Worm (Caenorhabditis elegans) whole organism, L2 larva: ENCODE results near the gene ugt-10.
A peak's percentile ranks its signal among the peaks of the same experiment; 100 is the strongest.

Source experiments
- C34F6.9 ChIP-seq: fragments of 150-350 bp; optimal IDR thresholded peaks from 2 replicates; lab custom pipeline; 2014; ENCODE audit warnings: missing biosample characterization, missing genetic modification characterization
- F13H6.1 ChIP-seq: sonication (generic microtip); optimal IDR thresholded peaks from 2 replicates; lab custom pipeline; 2016; ENCODE audit warnings: missing genetic modification characterization, missing compliant biosample characterization
- R02D3.7 ChIP-seq: fragments of 150-350 bp; optimal IDR thresholded peaks from 2 replicates; lab custom pipeline; 2014; ENCODE audit warnings: missing biosample characterization, missing genetic modification characterization
- Y55F3AM.14 ChIP-seq: fragments of 200-800 bp; sonication (Bioruptor generic); optimal IDR thresholded peaks from 2 replicates; lab custom pipeline; 2018; ENCODE audit warnings: mild to moderate bottlenecking, missing genetic modification characterization, missing compliant biosample characterization
- ZK546.5 ChIP-seq: sonication (generic microtip); optimal IDR thresholded peaks from 2 replicates; lab custom pipeline; 2017; ENCODE audit warnings: missing biosample characterization, missing genetic modification characterization
- alr-1 ChIP-seq: fragments of 150-350 bp; optimal IDR thresholded peaks from 2 replicates; lab custom pipeline; 2014; ENCODE audit warnings: missing biosample characterization, missing genetic modification characterization
- aly-2 ChIP-seq: fragments of 150-350 bp; optimal IDR thresholded peaks from 2 replicates; lab custom pipeline; 2014; ENCODE audit warnings: missing biosample characterization, missing genetic modification characterization
- ama-1 ChIP-seq: fragments of 150-350 bp; optimal IDR thresholded peaks from 2 replicates; lab custom pipeline; 2018; ENCODE audit warnings: inconsistent platforms
- ceh-82 ChIP-seq: fragments of 150-350 bp; optimal IDR thresholded peaks from 2 replicates; lab custom pipeline; 2014; ENCODE audit warnings: missing biosample characterization, missing genetic modification characterization
- dmd-4 ChIP-seq: sonication (generic microtip); optimal IDR thresholded peaks from 2 replicates; lab custom pipeline; 2017; ENCODE audit warnings: missing biosample characterization, missing genetic modification characterization
- egl-27 ChIP-seq: sonication (generic microtip); optimal IDR thresholded peaks from 3 replicates; lab custom pipeline; 2017; ENCODE audit warnings: missing biosample characterization, missing genetic modification reagents, missing genetic modification characterization
- elt-1 ChIP-seq: fragments of 150-350 bp; optimal IDR thresholded peaks from 2 replicates; lab custom pipeline; 2014; ENCODE audit warnings: missing biosample characterization, missing genetic modification characterization
- elt-3 ChIP-seq: sonication (generic microtip); optimal IDR thresholded peaks from 2 replicates; lab custom pipeline; 2017; ENCODE audit warnings: missing biosample characterization, missing genetic modification characterization
- fos-1 ChIP-seq: fragments of 150-350 bp; optimal IDR thresholded peaks from 2 replicates; lab custom pipeline; 2014; ENCODE audit warnings: missing biosample characterization, missing genetic modification characterization
- gmeb-1 ChIP-seq: fragments of 150-350 bp; optimal IDR thresholded peaks from 2 replicates; lab custom pipeline; 2014; ENCODE audit warnings: missing biosample characterization, missing genetic modification characterization
- lin-39 ChIP-seq: fragments of 150-350 bp; optimal IDR thresholded peaks from 2 replicates; lab custom pipeline; 2014; ENCODE audit warnings: missing biosample characterization, missing genetic modification reagents, missing genetic modification characterization
- mbf-1 ChIP-seq: sonication (generic microtip); optimal IDR thresholded peaks from 2 replicates; lab custom pipeline; 2017; ENCODE audit warnings: missing biosample characterization, missing genetic modification characterization
- nhr-10 ChIP-seq: sonication (generic microtip); optimal IDR thresholded peaks from 2 replicates; lab custom pipeline; 2017; ENCODE audit warnings: missing biosample characterization, missing genetic modification characterization
- nhr-11 ChIP-seq: fragments of 150-350 bp; optimal IDR thresholded peaks from 2 replicates; lab custom pipeline; 2014; ENCODE audit warnings: missing biosample characterization, missing genetic modification characterization
- nhr-12 ChIP-seq: fragments of 150-350 bp; optimal IDR thresholded peaks from 2 replicates; lab custom pipeline; 2014; ENCODE audit warnings: missing biosample characterization, missing genetic modification characterization
- nhr-129 ChIP-seq: fragments of 150-350 bp; optimal IDR thresholded peaks from 2 replicates; lab custom pipeline; 2014; ENCODE audit warnings: missing biosample characterization, missing genetic modification characterization
- nhr-21 ChIP-seq: fragments of 150-350 bp; optimal IDR thresholded peaks from 2 replicates; lab custom pipeline; 2014; ENCODE audit warnings: missing biosample characterization, missing genetic modification characterization
- nhr-237 ChIP-seq: fragments of 150-350 bp; optimal IDR thresholded peaks from 2 replicates; lab custom pipeline; 2014; ENCODE audit warnings: missing biosample characterization, missing genetic modification characterization
- nhr-25 ChIP-seq: fragments of 150-350 bp; sonication (generic microtip); optimal IDR thresholded peaks from 3 replicates; lab custom pipeline; 2014; ENCODE audit warnings: missing biosample characterization, missing genetic modification characterization
- nhr-6 ChIP-seq: fragments of 150-350 bp; optimal IDR thresholded peaks from 2 replicates; lab custom pipeline; 2014; ENCODE audit warnings: missing biosample characterization, missing genetic modification characterization
- nhr-77 ChIP-seq: fragments of 150-350 bp; optimal IDR thresholded peaks from 2 replicates; lab custom pipeline; 2014; ENCODE audit warnings: missing biosample characterization, missing genetic modification characterization
- peb-1 ChIP-seq: fragments of 150-350 bp; optimal IDR thresholded peaks from 2 replicates; lab custom pipeline; 2014; ENCODE audit warnings: missing biosample characterization, missing genetic modification characterization
- sem-4 ChIP-seq: fragments of 150-350 bp; optimal IDR thresholded peaks from 2 replicates; lab custom pipeline; 2014; ENCODE audit warnings: missing biosample characterization, missing genetic modification reagents, missing genetic modification characterization
- skn-1 ChIP-seq: sonication (generic microtip); optimal IDR thresholded peaks from 2 replicates; lab custom pipeline; 2017; ENCODE audit warnings: missing biosample characterization, missing genetic modification characterization
- sma-3 ChIP-seq: sonication (generic microtip); optimal IDR thresholded peaks from 2 replicates; lab custom pipeline; 2016; ENCODE audit warnings: missing genetic modification reagents, missing genetic modification characterization, missing compliant biosample characterization
- sma-9 ChIP-seq, 2 experiments: fragments of 150-350 bp in 1 of 2; sonication (generic microtip) in 1 of 2; optimal IDR thresholded peaks; 2 replicates each; lab custom pipeline; 2014 to 2016; ENCODE audit warnings: missing genetic modification characterization in 2 of 2, mild to moderate bottlenecking in 1 of 2, missing biosample characterization in 1 of 2, missing compliant biosample characterization in 1 of 2, missing genetic modification reagents in 1 of 2, moderate library complexity in 1 of 2
- snpc-4 ChIP-seq: fragments of 150-350 bp; optimal IDR thresholded peaks from 2 replicates; lab custom pipeline; 2014; ENCODE audit warnings: missing biosample characterization, missing genetic modification characterization
- unc-62 ChIP-seq: fragments of 150-350 bp; optimal IDR thresholded peaks from 2 replicates; lab custom pipeline; 2014; ENCODE audit warnings: missing biosample characterization, missing genetic modification reagents, missing genetic modification characterization
- zag-1 ChIP-seq: fragments of 150-350 bp; optimal IDR thresholded peaks from 2 replicates; lab custom pipeline; 2014; ENCODE audit warnings: missing biosample characterization, missing genetic modification characterization
- ztf-1 ChIP-seq: fragments of 200-800 bp; sonication (Bioruptor generic); conservative IDR thresholded peaks from 2 replicates; pipeline ENCODE4 v1.3.6; 2022; ENCODE audit warnings: missing genetic modification characterization, missing compliant biosample characterization
- ztf-11 ChIP-seq: sonication (generic microtip); optimal IDR thresholded peaks from 2 replicates; lab custom pipeline; 2017; ENCODE audit warnings: missing biosample characterization, missing genetic modification characterization
- ztf-4 ChIP-seq: fragments of 150-350 bp; optimal IDR thresholded peaks from 2 replicates; lab custom pipeline; 2014; ENCODE audit warnings: missing biosample characterization, missing genetic modification characterization

Gene ugt-10

DNA sequence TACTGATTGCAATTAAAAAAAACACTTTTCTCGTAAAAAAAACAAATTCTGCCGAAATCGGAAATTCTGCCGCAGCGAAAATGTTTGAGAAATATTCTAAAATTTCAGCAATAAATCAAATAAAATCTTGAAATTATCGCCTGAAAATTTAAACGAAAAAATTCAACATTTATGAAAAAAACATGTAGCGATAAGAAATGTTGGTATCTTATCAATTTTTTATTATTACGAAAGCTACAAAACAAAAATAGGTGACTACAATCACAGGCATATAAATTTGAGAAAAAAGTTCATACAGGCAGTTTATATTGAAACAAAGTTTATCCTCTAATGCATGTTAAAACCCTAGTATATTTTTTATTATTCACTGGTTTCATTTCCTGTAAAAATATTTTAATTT lies 6.0 kb upstream of the ugt-10 start, which contains the start of gene ugt-14:
Gene ugt-14 (plus strand): TSS at position 301 of the 400 bp plus-strand sequence.
- no peak for TF ChIP-seq nhr-77
- no peak for TF ChIP-seq lin-39
- no peak for TF ChIP-seq fos-1 (tag; lab: Kevin White, UChicago)
- TF ChIP-seq nhr-12 (tag; lab: Kevin White, UChicago): no peak
- no peak for TF ChIP-seq nhr-21 (tag; lab: Kevin White, UChicago)
- TF ChIP-seq aly-2 (tag; lab: Kevin White, UChicago): no peak
- TF ChIP-seq dmd-4 (tag; lab: Kevin White, UChicago): no peak
- no peak for TF ChIP-seq elt-1 (tag; lab: Kevin White, UChicago)
- no peak for TF ChIP-seq unc-62 (GFP tag; lab: Kevin White, UChicago)
- no peak for TF ChIP-seq alr-1 (tag; lab: Kevin White, UChicago)
- TF ChIP-seq gmeb-1 (tag; lab: Kevin White, UChicago): no peak
- TF ChIP-seq ZK546.5 (tag; lab: Kevin White, UChicago): no peak
- no peak for TF ChIP-seq elt-3
- TF ChIP-seq ama-1 (lab: Kevin White, UChicago): no peak

DNA sequence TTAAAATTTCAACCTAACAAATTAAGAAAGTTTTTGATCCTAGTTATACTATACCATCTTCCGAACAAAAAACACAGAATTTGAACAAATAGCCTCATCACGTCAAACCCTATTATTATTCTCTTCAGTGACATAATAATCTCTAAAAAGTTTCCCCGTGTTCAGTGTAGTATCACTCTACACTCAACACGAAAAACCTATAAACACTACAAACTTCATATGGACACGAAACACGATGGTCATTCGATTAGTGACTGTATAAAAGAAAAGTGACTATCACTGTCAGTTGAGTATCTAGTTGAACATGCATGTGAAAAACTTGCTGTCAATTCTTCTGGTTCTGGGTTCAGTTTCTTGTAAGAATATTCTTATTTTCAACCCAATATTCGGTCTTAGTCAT lies 3.8 kb upstream of the ugt-10 start, which contains the start of gene ugt-8:
Gene ugt-8 (plus strand): TSS at position 235 of the 400 bp plus-strand sequence.
- TF ChIP-seq alr-1 (tag; lab: Kevin White, UChicago) (no peak), nhr-25 (tag; lab: Kevin White, UChicago) (peak; percentile 3)

DNA sequence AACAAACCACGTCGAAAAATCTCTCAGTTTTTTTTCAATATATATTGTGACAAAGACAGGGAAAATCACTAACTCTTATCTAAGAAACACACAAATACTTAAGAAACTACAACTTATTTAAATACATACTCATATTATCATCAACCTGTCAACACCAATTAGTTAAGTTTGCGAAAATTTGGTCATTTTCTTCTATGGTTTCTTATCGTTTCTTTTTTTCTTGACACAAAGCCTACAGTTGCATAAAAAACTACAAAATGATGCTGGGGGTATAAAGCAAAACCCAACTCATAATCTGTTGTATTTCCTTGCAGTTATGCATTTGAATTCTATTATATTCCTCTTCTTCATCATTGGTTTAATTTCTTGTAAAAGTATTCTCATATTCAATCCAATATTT lies 1.2 kb upstream of the ugt-10 start, which contains the start of gene ugt-67:
Gene ugt-67 (plus strand): TSS at position 301 of the 400 bp plus-strand sequence.
- TF ChIP-seq sma-9 (GFP tag; optimal IDR thresholded peaks at IDR 0.05; lab: Kevin White, UChicago): no peak
- TF ChIP-seq sma-9 (tag; optimal IDR thresholded peaks at IDR 0.05; lab: Kevin White, UChicago): no peak
- TF ChIP-seq F13H6.1 (tag; lab: Kevin White, UChicago): no peak
- no peak for TF ChIP-seq C34F6.9
- no peak for TF ChIP-seq ztf-1 (GFP tag; lab: Robert Waterston, UW)
- TF ChIP-seq ztf-11 (tag; lab: Kevin White, UChicago): no peak
- no peak for TF ChIP-seq skn-1 (tag; lab: Kevin White, UChicago)
- TF ChIP-seq nhr-237 (tag; lab: Kevin White, UChicago): no peak
- TF ChIP-seq lin-39: no peak
- TF ChIP-seq sem-4 (tag; lab: Kevin White, UChicago): no peak
- no peak for TF ChIP-seq gmeb-1 (tag; lab: Kevin White, UChicago)
- TF ChIP-seq nhr-25 (tag; lab: Kevin White, UChicago): no peak
- no peak for TF ChIP-seq nhr-11 (tag; lab: Kevin White, UChicago)
- no peak for TF ChIP-seq zag-1 (tag; lab: Kevin White, UChicago)
- no peak for TF ChIP-seq ceh-82 (tag; lab: Kevin White, UChicago)
- TF ChIP-seq sma-3 (GFP tag; lab: Kevin White, UChicago): no peak
- TF ChIP-seq Y55F3AM.14 (GFP tag; lab: Kevin White, UChicago): no peak
- no peak for TF ChIP-seq nhr-10
- TF ChIP-seq elt-1 (tag; lab: Kevin White, UChicago): no peak

DNA sequence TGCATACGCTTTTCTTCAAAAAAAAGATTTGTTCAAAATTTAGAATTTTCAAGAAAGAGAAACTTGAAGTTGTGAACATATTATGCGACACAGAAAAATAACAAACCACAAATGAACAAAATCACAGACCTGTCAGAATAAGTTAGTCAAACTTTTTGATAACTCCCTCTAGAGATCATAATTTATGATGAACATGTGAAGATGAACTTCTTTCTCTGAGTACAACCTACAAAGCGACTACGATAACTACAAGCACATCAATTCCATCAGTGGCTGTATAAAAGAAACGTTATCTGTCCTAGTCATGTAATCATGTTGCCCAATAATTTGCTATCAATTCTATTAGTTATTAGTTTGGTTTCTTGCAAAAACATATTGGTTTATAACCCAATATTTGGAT lies 4.2 kb downstream of the ugt-10 start, which contains the start of gene ugt-9:
Gene ugt-9 (plus strand): TSS at position 305 of the 400 bp plus-strand sequence.
- TF ChIP-seq sma-9 (GFP tag; optimal IDR thresholded peaks at IDR 0.05; lab: Kevin White, UChicago): peak; percentile 84
- no peak for TF ChIP-seq sma-9 (tag; optimal IDR thresholded peaks at IDR 0.05; lab: Kevin White, UChicago)
- TF ChIP-seq nhr-25 (tag; lab: Kevin White, UChicago): peak; percentile 64
- no peak for TF ChIP-seq dmd-4 (tag; lab: Kevin White, UChicago)
- TF ChIP-seq sma-3 (GFP tag; lab: Kevin White, UChicago): peak; percentile 51
- TF ChIP-seq, all 48 proteins: peak for 3

DNA sequence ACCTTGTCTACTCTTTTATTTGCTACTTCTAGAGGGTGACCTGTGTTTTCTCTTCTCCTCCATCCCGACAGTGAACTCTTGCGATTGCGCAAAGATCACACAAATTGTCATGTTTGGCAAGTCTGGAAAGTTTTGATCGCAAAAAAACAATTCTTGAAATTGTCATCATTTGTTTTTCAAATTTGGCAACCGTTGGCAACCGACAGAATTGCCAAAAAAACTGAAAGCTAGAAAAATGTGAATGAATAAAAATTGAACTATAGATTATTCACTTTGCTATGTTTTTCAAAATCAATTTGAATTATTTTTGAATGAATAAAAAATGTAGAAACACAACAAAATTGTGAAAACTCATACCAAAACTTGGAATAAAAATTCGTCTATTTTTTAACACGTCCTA lies 4.9 kb downstream of the ugt-10 start, which contains the start of gene ugt-11:
Gene ugt-11 (minus strand): TSS at position 101 of the 400 bp plus-strand sequence.
- TF ChIP-seq ama-1 (lab: Kevin White, UChicago) (no peak), ztf-1 (GFP tag; lab: Robert Waterston, UW) (no peak), aly-2 (tag; lab: Kevin White, UChicago) (no peak), mbf-1 (tag; lab: Kevin White, UChicago) (no peak), peb-1 (tag; lab: Kevin White, UChicago) (no peak), ztf-4 (tag; lab: Kevin White, UChicago) (no peak), lin-39 (no peak), R02D3.7 (tag; lab: Kevin White, UChicago) (no peak), snpc-4 (tag; lab: Kevin White, UChicago) (no peak), nhr-129 (no peak), elt-3 (no peak), egl-27 (tag; lab: Kevin White, UChicago) (no peak), nhr-6 (tag; lab: Kevin White, UChicago) (no peak), nhr-10 (no peak), ceh-82 (tag; lab: Kevin White, UChicago) (no peak)
